Fruit fly (Drosophila melanogaster): ENCODE measurements around the gene Muc12Ea.

Gene Muc12Ea

DNA sequence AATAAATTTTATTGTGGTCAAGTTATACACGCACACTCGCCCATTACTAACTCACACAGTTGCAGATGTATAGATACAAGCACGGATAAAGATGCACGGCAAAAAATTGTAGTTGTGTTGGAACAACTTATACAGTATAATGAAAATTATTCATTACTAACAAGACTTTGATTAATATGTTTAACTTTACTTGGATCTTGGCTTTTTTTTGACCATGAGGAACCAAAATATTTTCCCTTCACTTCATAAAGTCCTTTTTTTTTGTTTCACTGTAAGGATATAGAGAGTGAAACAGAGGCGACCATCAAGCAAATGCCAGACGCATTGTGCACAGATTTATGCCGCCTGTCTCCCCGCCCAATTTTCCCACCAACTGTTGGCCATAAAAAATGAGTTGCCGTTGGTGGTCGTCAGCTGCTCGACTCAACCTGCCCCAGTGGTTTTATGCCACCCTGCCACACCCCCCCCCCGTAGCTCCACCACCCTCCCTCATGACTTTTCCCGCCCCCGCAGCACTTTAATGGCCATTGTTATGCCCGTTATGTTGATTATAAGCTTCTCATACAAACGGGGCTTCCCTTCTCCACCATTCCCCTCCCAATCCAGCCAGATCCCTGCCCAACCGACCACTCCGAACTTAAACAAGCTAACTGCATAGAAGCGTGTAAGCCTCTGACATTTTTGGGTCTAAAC, 54.1 kb downstream of the Muc12Ea start (continued):
- no peak for TF ChIP-seq trem (tag; optimal IDR thresholded peaks at IDR 0.05)
- no peak for TF ChIP-seq bowl (GFP tag; IDR thresholded peaks at IDR 0.05)
- no peak for TF ChIP-seq prd (optimal IDR thresholded peaks at IDR 0.05)
- TF ChIP-seq prd (GFP tag; IDR thresholded peaks at IDR 0.05), result no peak
- TF ChIP-seq rib (GFP tag; IDR thresholded peaks at IDR 0.05), result no peak
- no peak for TF ChIP-seq CG4820 (GFP tag; optimal IDR thresholded peaks at IDR 0.05)
- no peak for TF ChIP-seq slbo (GFP tag; IDR thresholded peaks at IDR 0.05)
- TF ChIP-seq CG5180 (GFP tag; optimal IDR thresholded peaks at IDR 0.05), result no peak
- TF ChIP-seq Hmr (GFP tag; optimal IDR thresholded peaks at IDR 0.05), result peak; percentile 4
- TF ChIP-seq vfl (GFP tag; optimal IDR thresholded peaks at IDR 0.05), result no peak
- no peak for TF ChIP-seq CG13296 (GFP tag; optimal IDR thresholded peaks at IDR 0.05)
- no peak for TF ChIP-seq Meics (GFP tag; optimal IDR thresholded peaks at IDR 0.05)
- TF ChIP-seq ttk (GFP tag; IDR thresholded peaks at IDR 0.05), result no peak
- TF ChIP-seq CG10979 (tag; optimal IDR thresholded peaks at IDR 0.05), result peak; percentile 11
- peak; percentile 21; the same call in 1 of the 2 replicates for TF ChIP-seq Xrp1 (GFP tag; IDR thresholded peaks at IDR 0.05)
- TF ChIP-seq ase (GFP tag; IDR thresholded peaks at IDR 0.05), result no peak
- TF ChIP-seq caup (GFP tag; optimal IDR thresholded peaks at IDR 0.05; ENCODE audit: severe bottlenecking), result no peak
- no peak for TF ChIP-seq Abd-B (GFP tag; optimal IDR thresholded peaks at IDR 0.05)
- TF ChIP-seq D19A (tag; optimal IDR thresholded peaks at IDR 0.05), result no peak
- TF ChIP-seq Xbp1 (GFP tag; optimal IDR thresholded peaks at IDR 0.05), result peak; percentile 1
- TF ChIP-seq nmo (GFP tag; optimal IDR thresholded peaks at IDR 0.05), result peak; percentile 9
- TF ChIP-seq jigr1 (GFP tag; IDR thresholded peaks at IDR 0.05), result no peak
- no peak for TF ChIP-seq CG1832 (GFP tag; optimal IDR thresholded peaks at IDR 0.05)
- TF ChIP-seq D (optimal IDR thresholded peaks at IDR 0.05), result no peak
- TF ChIP-seq D (GFP tag; optimal IDR thresholded peaks at IDR 0.05), result peak; percentile 2
- no peak for TF ChIP-seq Ada2b (GFP tag; IDR thresholded peaks at IDR 0.05)
- peak; percentile 9 for TF ChIP-seq CG17359 (tag; optimal IDR thresholded peaks at IDR 0.05)
- TF ChIP-seq salm (tag; optimal IDR thresholded peaks at IDR 0.05), result no peak
- TF ChIP-seq mirr (GFP tag; optimal IDR thresholded peaks at IDR 0.05), result no peak
- no peak for TF ChIP-seq CG34422 (GFP tag; IDR thresholded peaks at IDR 0.05)
- TF ChIP-seq zen (tag; optimal IDR thresholded peaks at IDR 0.05), result no peak
- TF ChIP-seq sens (GFP tag), result peak; percentile 63
- TF ChIP-seq Hr51 (GFP tag; optimal IDR thresholded peaks at IDR 0.05), result peak in 1 of 2 experiments; percentile 12
- no peak for TF ChIP-seq Trl (optimal IDR thresholded peaks at IDR 0.05)
- TF ChIP-seq Trl (GFP tag; optimal IDR thresholded peaks at IDR 0.05), result no peak
- no peak for TF ChIP-seq her (GFP tag; optimal IDR thresholded peaks at IDR 0.05)
- TF ChIP-seq chn (GFP tag; optimal IDR thresholded peaks at IDR 0.05), result no peak
- peak; percentile 12 for TF ChIP-seq unpg (GFP tag; optimal IDR thresholded peaks at IDR 0.05)
- TF ChIP-seq CG2120 (GFP tag; optimal IDR thresholded peaks at IDR 0.05), result peak; percentile 10
- TF ChIP-seq Aef1 (GFP tag; IDR thresholded peaks at IDR 0.05), result no peak
- TF ChIP-seq Tbp (GFP tag; optimal IDR thresholded peaks at IDR 0.05), result no peak
- TF ChIP-seq ken (GFP tag; IDR thresholded peaks at IDR 0.05), result no peak
- no peak for TF ChIP-seq Dbx (GFP tag; IDR thresholded peaks at IDR 0.05)
- peak in 1 of 2 experiments; percentile 14 for TF ChIP-seq bsh (GFP tag; optimal IDR thresholded peaks at IDR 0.05)
- no peak for TF ChIP-seq bcd (GFP tag; optimal IDR thresholded peaks at IDR 0.05)
- no peak for TF ChIP-seq sr (GFP tag; IDR thresholded peaks at IDR 0.05)
- peak; percentile 45; the same call in 2 of the 3 replicates for TF ChIP-seq row (GFP tag; IDR thresholded peaks at IDR 0.05)
- no peak for TF ChIP-seq phol (tag; optimal IDR thresholded peaks at IDR 0.05)
- no peak for TF ChIP-seq CG31441 (GFP tag; IDR thresholded peaks at IDR 0.05)
- TF ChIP-seq Fer2 (tag; optimal IDR thresholded peaks at IDR 0.05), result no peak
- no peak for TF ChIP-seq CG16813 (GFP tag; IDR thresholded peaks at IDR 0.05; ENCODE audit: partially characterized antibody)

Data from whole organism, embryonic.